Worm (Caenorhabditis elegans): ENCODE results near the gene C25D7.5.

- TF ChIP-seq unc-62 (GFP tag; optimal IDR thresholded peaks at IDR 0.05 in 1 of 2) = peak in 1 of 2 experiments; percentile 60
- TF ChIP-seq unc-62 (tag; optimal IDR thresholded peaks at IDR 0.05) = no peak
- no peak for TF ChIP-seq fkh-10 (GFP tag; optimal IDR thresholded peaks at IDR 0.05)
- no peak for TF ChIP-seq ztf-11 (tag; optimal IDR thresholded peaks at IDR 0.05)
- TF ChIP-seq F37D6.2 (tag; optimal IDR thresholded peaks at IDR 0.05) = no peak
- no peak for TF ChIP-seq ceh-82 (tag; optimal IDR thresholded peaks at IDR 0.05)
- no peak for TF ChIP-seq php-3 (GFP tag; IDR thresholded peaks at IDR 0.05)
- TF ChIP-seq lin-39 (tag; optimal IDR thresholded peaks at IDR 0.05) = no peak
- TF ChIP-seq aly-2 (tag; optimal IDR thresholded peaks at IDR 0.05) = no peak
- no peak for TF ChIP-seq daf-12 (tag; optimal IDR thresholded peaks at IDR 0.05)
- TF ChIP-seq lin-29 (GFP tag; IDR thresholded peaks at IDR 0.05) = no peak
These were observed 39.7 kb upstream of the C25D7.5 start for ce11 chrV:15012542-15013301.
